Worm (Caenorhabditis elegans): ENCODE measurements around the gene che-11.

DNA sequence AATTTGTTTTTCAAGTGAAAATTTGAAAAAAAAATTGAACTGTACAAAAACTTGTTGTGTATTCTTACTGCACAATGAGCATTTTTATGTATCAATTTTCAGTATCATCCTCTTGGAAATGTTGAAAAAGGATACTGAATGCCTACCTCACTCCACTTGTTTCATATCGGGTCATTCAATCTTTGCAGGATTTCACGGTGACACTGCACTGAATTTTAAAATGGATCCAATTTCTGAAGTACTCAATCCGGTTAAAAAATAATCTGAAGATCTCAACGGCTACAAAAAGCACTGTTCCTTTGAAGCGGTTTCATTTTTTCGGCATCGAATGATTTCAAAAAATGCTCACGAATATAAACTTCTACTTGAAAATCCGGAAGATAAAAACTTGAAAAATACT is 12.6 kb downstream of the che-11 start:
- TF ChIP-seq him-1 (tag; optimal IDR thresholded peaks at IDR 0.05), result no peak
- TF ChIP-seq dao-5 (tag; optimal IDR thresholded peaks at IDR 0.05), result no peak

Measured in whole organism, L4/young adult.